Fruit fly (Drosophila melanogaster) whole organism, pupa: ENCODE data around the gene CG33510.

Experiments used
- CG10348 ChIP-seq: fragments of 200-800 bp; sonication (Bioruptor generic); IDR thresholded peaks from 2 replicates; pipeline ENCODE4 v1.3.6; 2022; ENCODE audit warnings: missing biosample characterization, missing genetic modification characterization
- CG12605 ChIP-seq: fragments of 200-800 bp; sonication (Bioruptor generic); IDR thresholded peaks from 2 replicates; pipeline ENCODE4 v1.3.6; 2022; ENCODE audit warnings: missing biosample characterization, missing genetic modification characterization
- CG15710 ChIP-seq: fragments of 200-800 bp; sonication (Bioruptor generic); optimal IDR thresholded peaks from 2 replicates; lab custom pipeline; 2018; ENCODE audit warnings: missing biosample characterization, mild to moderate bottlenecking, missing genetic modification characterization, moderate library complexity
- CG17806 ChIP-seq: fragments of 200-800 bp; sonication (Bioruptor generic); optimal IDR thresholded peaks from 2 replicates; lab custom pipeline; 2018; ENCODE audit warnings: missing biosample characterization, mild to moderate bottlenecking, missing genetic modification characterization, moderate library complexity
- CG34367 ChIP-seq: fragments of 200-800 bp; sonication (Bioruptor generic); optimal IDR thresholded peaks from 2 replicates; lab custom pipeline; 2018; ENCODE audit warnings: missing biosample characterization, mild to moderate bottlenecking, missing genetic modification characterization
- CG4496 ChIP-seq: fragments of 200-800 bp; sonication (Bioruptor generic); IDR thresholded peaks from 3 replicates; pipeline ENCODE4 v1.3.6; 2022; ENCODE audit warnings: missing biosample characterization, missing genetic modification characterization
- CG8159 ChIP-seq: fragments of 200-800 bp; sonication (Bioruptor generic); optimal IDR thresholded peaks from 3 replicates; lab custom pipeline; 2018; ENCODE audit warnings: missing biosample characterization, mild to moderate bottlenecking, missing genetic modification characterization, moderate library complexity
- CG8301 ChIP-seq: fragments of 200-800 bp; sonication (Bioruptor generic); optimal IDR thresholded peaks from 2 replicates; lab custom pipeline; 2018; ENCODE audit warnings: missing biosample characterization, mild to moderate bottlenecking, missing genetic modification characterization
- EcR ChIP-seq: fragments of 200-800 bp; sonication (Bioruptor generic); optimal IDR thresholded peaks from 3 replicates; lab custom pipeline; 2019; ENCODE audit warnings: missing biosample characterization, missing genetic modification characterization, mild to moderate bottlenecking, moderate library complexity, missing genetic modification reagents
- Pif1A ChIP-seq: fragments of 200-800 bp; sonication (Bioruptor generic); optimal IDR thresholded peaks from 3 replicates; lab custom pipeline; 2016; ENCODE audit warnings: missing biosample characterization, missing genetic modification characterization
- Pif1B ChIP-seq: fragments of 200-800 bp; sonication (Bioruptor generic); optimal IDR thresholded peaks from 3 replicates; lab custom pipeline; 2016; ENCODE audit warnings: missing biosample characterization, missing genetic modification characterization
- Snoo ChIP-seq: fragments of 200-800 bp; sonication (Bioruptor generic); optimal IDR thresholded peaks from 3 replicates; lab custom pipeline; 2017; ENCODE audit warnings: missing biosample characterization, mild to moderate bottlenecking, missing genetic modification characterization, inconsistent platforms
- fd96Ca ChIP-seq: fragments of 200-800 bp; sonication (Bioruptor generic); IDR thresholded peaks from 3 replicates; pipeline ENCODE4 v1.3.6; 2022; ENCODE audit warnings: missing biosample characterization, missing genetic modification characterization
- gl ChIP-seq: fragments of 200-800 bp; sonication (Bioruptor generic); optimal IDR thresholded peaks from 2 replicates; lab custom pipeline; 2018; ENCODE audit warnings: missing biosample characterization, mild to moderate bottlenecking, missing genetic modification characterization

DNA sequence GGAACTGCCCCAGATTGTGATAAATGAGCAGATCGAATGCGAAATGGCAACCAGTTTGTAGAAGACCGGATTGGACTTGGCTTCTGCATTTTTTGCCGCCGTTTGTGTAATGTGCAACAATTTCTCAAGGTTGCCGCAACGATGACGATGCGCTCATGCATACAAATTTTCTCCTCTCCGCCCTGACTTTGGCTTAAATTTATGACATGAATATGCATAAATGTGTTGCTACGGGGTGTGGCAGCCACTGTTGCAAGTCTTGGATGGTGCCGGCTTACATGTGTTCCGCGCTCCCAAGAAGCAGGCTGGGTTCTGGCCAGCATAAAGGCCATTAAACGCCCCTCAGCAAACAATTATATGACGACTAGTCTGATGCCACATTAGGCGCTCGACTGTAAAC lies 22.5 kb downstream of the CG33510 start:
- TF ChIP-seq CG8159 (no peak), Snoo (tag; lab: Kevin White, UChicago) (no peak), gl (no peak), CG4496 (GFP tag; lab: Robert Waterston, UW) (no peak), Pif1B (no peak), CG12605 (GFP tag; lab: Robert Waterston, UW) (no peak), CG17806 (tag; lab: Kevin White, UChicago) (no peak), EcR (GFP tag; lab: Kevin White, UChicago) (peak; percentile 35), Pif1A (no peak), CG15710 (tag; lab: Kevin White, UChicago) (no peak), CG10348 (GFP tag; lab: Robert Waterston, UW) (no peak), CG8301 (tag; lab: Kevin White, UChicago) (no peak), fd96Ca (GFP tag; lab: Robert Waterston, UW) (0 out of 3 replicates have a peak, but pooled peaks have one; percentile 30), CG34367 (no peak)
